Worm (Caenorhabditis elegans) whole organism, late embryonic: ENCODE data around the gene ufd-2.
A peak's percentile ranks its signal among the peaks of the same experiment; 100 is the strongest.

Experiments
- C08G9.2 ChIP-seq: sonication (generic microtip); optimal IDR thresholded peaks from 2 replicates; lab custom pipeline; 2016; ENCODE audit warnings: mild to moderate bottlenecking, missing genetic modification characterization, moderate library complexity, missing compliant biosample characterization
- F13H6.1 ChIP-seq: sonication (generic microtip); optimal IDR thresholded peaks from 2 replicates; lab custom pipeline; 2016; ENCODE audit warnings: missing genetic modification characterization, missing compliant biosample characterization
- ahr-1 ChIP-seq: sonication (generic microtip); optimal IDR thresholded peaks from 2 replicates; lab custom pipeline; 2016; ENCODE audit warnings: missing genetic modification characterization, missing compliant biosample characterization
- ceh-14 ChIP-seq: sonication (generic microtip); optimal IDR thresholded peaks from 2 replicates; lab custom pipeline; 2016; ENCODE audit warnings: missing genotype, missing genetic modification characterization, missing compliant biosample characterization
- ceh-18 ChIP-seq: sonication (generic microtip); optimal IDR thresholded peaks from 2 replicates; lab custom pipeline; 2016; ENCODE audit warnings: missing genetic modification characterization, missing compliant biosample characterization
- ceh-2 ChIP-seq: sonication (generic microtip); optimal IDR thresholded peaks from 2 replicates; lab custom pipeline; 2016; ENCODE audit warnings: missing genotype, missing genetic modification characterization, missing compliant biosample characterization
- ceh-31 ChIP-seq: sonication (generic microtip); optimal IDR thresholded peaks from 2 replicates; lab custom pipeline; 2016; ENCODE audit warnings: missing genetic modification characterization, missing compliant biosample characterization
- ceh-34 ChIP-seq: sonication (generic microtip); optimal IDR thresholded peaks from 2 replicates; lab custom pipeline; 2016; ENCODE audit warnings: mild to moderate bottlenecking, missing genetic modification characterization, missing compliant biosample characterization
- ceh-48 ChIP-seq: sonication (generic microtip); optimal IDR thresholded peaks from 2 replicates; lab custom pipeline; 2016; ENCODE audit warnings: missing genetic modification characterization, inconsistent platforms, missing compliant biosample characterization
- ceh-9 ChIP-seq: sonication (generic microtip); optimal IDR thresholded peaks from 2 replicates; lab custom pipeline; 2016; ENCODE audit warnings: mild to moderate bottlenecking, missing genetic modification characterization, inconsistent platforms, missing compliant biosample characterization
- dve-1 ChIP-seq: sonication (generic microtip); optimal IDR thresholded peaks from 2 replicates; lab custom pipeline; 2017; ENCODE audit warnings: antibody characterized with exemption, mild to moderate bottlenecking, missing genetic modification characterization, missing compliant biosample characterization
- elt-2 ChIP-seq: sonication (generic microtip); optimal IDR thresholded peaks from 2 replicates; lab custom pipeline; 2016; ENCODE audit warnings: missing genetic modification reagents, missing genetic modification characterization, missing compliant biosample characterization
- elt-4 ChIP-seq: sonication (generic microtip); optimal IDR thresholded peaks from 2 replicates; lab custom pipeline; 2016; ENCODE audit warnings: missing genetic modification characterization, missing compliant biosample characterization
- ets-4 ChIP-seq: sonication (generic microtip); optimal IDR thresholded peaks from 2 replicates; lab custom pipeline; 2016; ENCODE audit warnings: missing genetic modification characterization, missing compliant biosample characterization
- fax-1 ChIP-seq: sonication (generic microtip); optimal IDR thresholded peaks from 2 replicates; lab custom pipeline; 2016; ENCODE audit warnings: missing genotype, missing genetic modification characterization, missing compliant biosample characterization
- fkh-6 ChIP-seq: sonication (generic microtip); optimal IDR thresholded peaks from 2 replicates; lab custom pipeline; 2016; ENCODE audit warnings: missing genetic modification characterization, missing compliant biosample characterization
- gmeb-2 ChIP-seq: sonication (generic microtip); optimal IDR thresholded peaks from 2 replicates; lab custom pipeline; 2016; ENCODE audit warnings: missing genetic modification characterization, inconsistent platforms, missing compliant biosample characterization
- hlh-13 ChIP-seq: fragments of 200-800 bp; sonication (Bioruptor generic); optimal IDR thresholded peaks from 2 replicates; lab custom pipeline; 2018; ENCODE audit warnings: mild to moderate bottlenecking, missing genetic modification characterization, missing compliant biosample characterization
- hlh-30 ChIP-seq: sonication (generic microtip); optimal IDR thresholded peaks from 2 replicates; lab custom pipeline; 2017; ENCODE audit warnings: antibody characterized with exemption, missing genetic modification characterization, missing compliant biosample characterization; ENCODE audit not compliant: insufficient read depth
- hlh-6 ChIP-seq: sonication (generic microtip); optimal IDR thresholded peaks from 2 replicates; lab custom pipeline; 2016; ENCODE audit warnings: missing genotype, missing genetic modification characterization, missing compliant biosample characterization
- hlh-8 ChIP-seq: sonication (generic microtip); optimal IDR thresholded peaks from 2 replicates; lab custom pipeline; 2016; ENCODE audit warnings: missing genotype, missing genetic modification characterization, missing compliant biosample characterization
- lin-11 ChIP-seq: fragments of 200-800 bp; sonication (Bioruptor generic); optimal IDR thresholded peaks from 2 replicates; lab custom pipeline; 2018; ENCODE audit warnings: mild to moderate bottlenecking, missing genetic modification characterization, missing compliant biosample characterization
- mec-3 ChIP-seq: sonication (generic microtip); optimal IDR thresholded peaks from 2 replicates; lab custom pipeline; 2016; ENCODE audit warnings: borderline replicate concordance, missing genetic modification characterization, missing compliant biosample characterization
- nfya-1 ChIP-seq: sonication (generic microtip); optimal IDR thresholded peaks from 2 replicates; lab custom pipeline; 2017; ENCODE audit warnings: missing genetic modification characterization, mild to moderate bottlenecking, missing compliant biosample characterization, antibody characterized with exemption, moderate library complexity
- npax-4 ChIP-seq: sonication (generic microtip); optimal IDR thresholded peaks from 2 replicates; lab custom pipeline; 2016; ENCODE audit warnings: missing genetic modification characterization, missing compliant biosample characterization
- pros-1 ChIP-seq: fragments of 150-350 bp; optimal IDR thresholded peaks from 2 replicates; lab custom pipeline; 2014; ENCODE audit warnings: missing biosample characterization, missing genetic modification reagents, missing genetic modification characterization
- ref-2 ChIP-seq: sonication (generic microtip); optimal IDR thresholded peaks from 2 replicates; lab custom pipeline; 2016; ENCODE audit warnings: missing genetic modification characterization, missing compliant biosample characterization
- rnt-1 ChIP-seq: sonication (generic microtip); optimal IDR thresholded peaks from 2 replicates; lab custom pipeline; 2016; ENCODE audit warnings: missing genetic modification characterization, missing compliant biosample characterization
- sox-4 ChIP-seq: sonication (generic microtip); optimal IDR thresholded peaks from 2 replicates; lab custom pipeline; 2017; ENCODE audit warnings: mild to moderate bottlenecking, missing genetic modification characterization, inconsistent platforms, missing compliant biosample characterization
- tbx-2 ChIP-seq: sonication (generic microtip); optimal IDR thresholded peaks from 2 replicates; lab custom pipeline; 2016; ENCODE audit warnings: missing genetic modification characterization, missing compliant biosample characterization
- tbx-7 ChIP-seq: sonication (generic microtip); optimal IDR thresholded peaks from 2 replicates; lab custom pipeline; 2016; ENCODE audit warnings: missing genotype, missing genetic modification characterization, missing compliant biosample characterization
- unc-3 ChIP-seq, 2 experiments: fragments of 200-800 bp in 1 of 2; sonication (Bioruptor generic) in 1 of 2; sonication (generic microtip) in 1 of 2; conservative IDR thresholded peaks in 1 of 2; optimal IDR thresholded peaks in 1 of 2; 2 replicates each; pipeline versions ENCODE4 v1.3.6 to Lab custom; 2016 to 2022; ENCODE audit warnings: missing compliant biosample characterization in 2 of 2, missing genetic modification characterization in 2 of 2, missing genetic modification reagents in 1 of 2
- unc-42 ChIP-seq: sonication (generic microtip); optimal IDR thresholded peaks from 2 replicates; lab custom pipeline; 2016; ENCODE audit warnings: missing genotype, missing genetic modification characterization, missing compliant biosample characterization
- unc-55 ChIP-seq: sonication (generic microtip); optimal IDR thresholded peaks from 2 replicates; lab custom pipeline; 2017; ENCODE audit warnings: missing biosample characterization, missing genetic modification reagents, missing genetic modification characterization
- unc-86 ChIP-seq: sonication (generic microtip); optimal IDR thresholded peaks from 2 replicates; lab custom pipeline; 2016; ENCODE audit warnings: missing genetic modification characterization, missing compliant biosample characterization
- zip-5 ChIP-seq: sonication (generic microtip); optimal IDR thresholded peaks from 2 replicates; lab custom pipeline; 2016; ENCODE audit warnings: missing genetic modification characterization, missing compliant biosample characterization
- ztf-16 ChIP-seq: sonication (generic microtip); optimal IDR thresholded peaks from 2 replicates; lab custom pipeline; 2017; ENCODE audit warnings: missing genetic modification characterization, missing compliant biosample characterization

ufd-2 gene

ce11 chrII:8062334-8062791 is at the start of gene ufd-2:
ufd-2 (plus strand) TSS chrII:8062741.
- TF ChIP-seq dve-1 (tag; lab: Kevin White, UChicago) (peak; percentile 20), unc-86 (peak; percentile 36), unc-55 (GFP tag; lab: Kevin White, UChicago) (peak; percentile 15), zip-5 (peak; percentile 64), fkh-6 (tag; lab: Kevin White, UChicago) (peak; percentile 57), unc-42 (peak; percentile 66), rnt-1 (peak; percentile 75), pros-1 (tag; lab: Kevin White, UChicago) (peak; percentile 38), npax-4 (tag; lab: Kevin White, UChicago) (no peak), elt-2 (tag; lab: Kevin White, UChicago) (peak; percentile 79), elt-4 (tag; lab: Kevin White, UChicago) (no peak), unc-3 (GFP tag; conservative IDR thresholded peaks at IDR 0.05; lab: Robert Waterston, UW) (0 out of 2 replicates have a peak, but pooled peaks have one; percentile 14), unc-3 (tag; optimal IDR thresholded peaks at IDR 0.05; lab: Kevin White, UChicago) (no peak), ref-2 (peak; percentile 82), ceh-14 (peak; percentile 56), ceh-31 (tag; lab: Kevin White, UChicago) (peak; percentile 94), F13H6.1 (tag; lab: Kevin White, UChicago) (peak; percentile 68), hlh-6 (tag; lab: Kevin White, UChicago) (no peak), ztf-16 (tag; lab: Kevin White, UChicago) (peak; percentile 41), ceh-2 (tag; lab: Kevin White, UChicago) (peak; percentile 73), C08G9.2 (tag; lab: Kevin White, UChicago) (peak; percentile 71), sox-4 (no peak), ceh-34 (tag; lab: Kevin White, UChicago) (peak; percentile 48), ceh-9 (tag; lab: Kevin White, UChicago) (no peak), ahr-1 (tag; lab: Kevin White, UChicago) (peak; percentile 19), lin-11 (no peak), ceh-48 (tag; lab: Kevin White, UChicago) (peak; percentile 20), gmeb-2 (tag; lab: Kevin White, UChicago) (no peak), tbx-7 (tag; lab: Kevin White, UChicago) (peak; percentile 51), hlh-8 (tag; lab: Kevin White, UChicago) (peak; percentile 30), tbx-2 (tag; lab: Kevin White, UChicago) (peak; percentile 90), nfya-1 (tag; lab: Kevin White, UChicago) (peak; percentile 63), fax-1 (peak; percentile 47), ceh-18 (tag; lab: Kevin White, UChicago) (peak; percentile 71), ets-4 (tag; lab: Kevin White, UChicago) (peak; percentile 50)

DNA sequence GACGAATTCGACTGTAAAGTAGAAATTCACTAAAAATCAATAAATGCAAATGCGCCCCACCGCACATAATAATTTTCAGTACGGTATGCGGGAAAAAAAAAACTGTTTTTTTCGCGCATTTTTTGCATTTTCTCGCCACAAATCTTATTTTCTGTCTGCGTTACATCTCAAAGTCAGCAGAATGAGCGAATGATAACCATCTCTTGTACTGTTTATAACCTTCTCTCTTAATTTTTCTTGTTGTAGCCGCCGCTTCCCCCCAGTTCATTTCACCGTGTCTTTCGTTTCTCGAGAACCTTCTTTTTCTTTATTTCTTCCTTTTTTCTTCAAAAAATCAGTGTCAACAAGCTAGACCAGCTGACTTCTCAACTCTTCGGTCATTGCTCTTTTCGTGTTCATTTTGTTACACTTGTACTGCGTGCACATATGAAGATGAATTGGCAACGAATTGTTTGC is 47.0 kb upstream of the ufd-2 start:
- TF ChIP-seq ceh-48 (tag; lab: Kevin White, UChicago) (no peak), hlh-13 (GFP tag; lab: Kevin White, UChicago) (no peak), mec-3 (tag; lab: Kevin White, UChicago) (no peak)

ce11 chrII:8016167-8016566 is 46.4 kb upstream of the ufd-2 start:
- TF ChIP-seq pros-1 (tag; lab: Kevin White, UChicago) (no peak), hlh-30 (tag; lab: Kevin White, UChicago) (peak; percentile 69)

DNA sequence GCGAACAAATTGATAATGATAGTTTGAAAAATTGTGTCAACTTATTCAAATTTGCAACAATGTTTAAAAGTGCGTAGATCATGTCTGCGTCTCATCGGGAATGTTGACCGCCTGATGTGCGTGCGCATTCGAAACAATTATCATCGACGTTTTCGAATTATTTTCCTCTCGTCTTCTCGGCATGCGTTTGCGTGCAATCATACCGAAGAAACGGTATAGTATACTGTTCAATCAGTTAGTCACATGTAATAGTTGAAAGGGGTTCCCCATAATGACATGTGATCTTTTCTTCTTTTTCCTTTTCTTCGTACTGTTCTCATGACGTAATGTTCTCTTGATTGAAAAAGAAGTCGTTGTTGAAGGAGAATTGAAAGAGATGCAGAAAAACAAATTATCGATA is 45.8 kb upstream of the ufd-2 start:
- TF ChIP-seq hlh-30 (tag; lab: Kevin White, UChicago), result peak; percentile 78
- no peak for TF ChIP-seq F13H6.1 (tag; lab: Kevin White, UChicago)
